Fruit fly (Drosophila melanogaster) whole organism, embryonic: ENCODE data around the gene SclB.

Source experiments
- C15 ChIP-seq: fragments of 200-800 bp; sonication (Bioruptor generic); IDR thresholded peaks from 3 replicates; pipeline ENCODE4 v1.3.6; 2022; ENCODE audit warnings: missing biosample characterization, missing genetic modification characterization
- CG10462 ChIP-seq: fragments of 200-800 bp; sonication (Bioruptor generic); optimal IDR thresholded peaks from 2 replicates; lab custom pipeline; 2016; ENCODE audit warnings: missing biosample characterization, missing genetic modification characterization
- CG10543 ChIP-seq: fragments of 200-800 bp; sonication (Bioruptor generic); optimal IDR thresholded peaks from 3 replicates; lab custom pipeline; 2017; ENCODE audit warnings: missing biosample characterization, mild to moderate bottlenecking, missing genetic modification characterization, moderate library complexity
- CG10565 ChIP-seq: fragments of 200-800 bp; sonication (Bioruptor generic); optimal IDR thresholded peaks from 3 replicates; lab custom pipeline; 2016; ENCODE audit warnings: missing biosample characterization, mild to moderate bottlenecking, missing genetic modification characterization
- CG12219 ChIP-seq: fragments of 200-800 bp; sonication (Bioruptor generic); optimal IDR thresholded peaks from 3 replicates; lab custom pipeline; 2018; ENCODE audit warnings: missing biosample characterization, mild to moderate bottlenecking, missing genetic modification characterization
- CG13624 ChIP-seq: fragments of 200-800 bp; sonication (Bioruptor generic); optimal IDR thresholded peaks from 2 replicates; lab custom pipeline; 2016; ENCODE audit warnings: missing biosample characterization, missing genetic modification characterization
- CG15479 ChIP-seq: fragments of 200-800 bp; sonication (Bioruptor generic); optimal IDR thresholded peaks from 3 replicates; lab custom pipeline; 2019; ENCODE audit warnings: missing biosample characterization, mild to moderate bottlenecking, missing genetic modification characterization, moderate library complexity
- CG1832 ChIP-seq: fragments of 200-800 bp; sonication (Bioruptor generic); optimal IDR thresholded peaks from 2 replicates; lab custom pipeline; 2017; ENCODE audit warnings: missing biosample characterization, mild to moderate bottlenecking, missing genetic modification characterization, inconsistent platforms
- CG30020 ChIP-seq: fragments of 200-800 bp; optimal IDR thresholded peaks from 2 replicates; lab custom pipeline; 2019; ENCODE audit warnings: missing biosample characterization, mild to moderate bottlenecking, missing genetic modification characterization, moderate library complexity
- CG4360 ChIP-seq: fragments of 200-800 bp; sonication (Bioruptor generic); IDR thresholded peaks from 2 replicates; pipeline ENCODE4 v1.3.6; 2022; ENCODE audit warnings: missing biosample characterization, missing genetic modification characterization
- CG4404 ChIP-seq: fragments of 200-800 bp; sonication (Bioruptor generic); IDR thresholded peaks from 2 replicates; pipeline ENCODE4 v1.3.6; 2022; ENCODE audit warnings: missing biosample characterization, missing genetic modification characterization
- CG6654 ChIP-seq: fragments of 200-800 bp; sonication (Bioruptor generic); optimal IDR thresholded peaks from 2 replicates; lab custom pipeline; 2017; ENCODE audit warnings: missing biosample characterization, mild to moderate bottlenecking, missing genetic modification characterization
- CG6854 ChIP-seq: fragments of 200-800 bp; sonication (Bioruptor generic); optimal IDR thresholded peaks from 3 replicates; lab custom pipeline; 2017; ENCODE audit warnings: missing biosample characterization, mild to moderate bottlenecking, missing genetic modification characterization
- CG7963 ChIP-seq: fragments of 200-800 bp; sonication (Bioruptor generic); IDR thresholded peaks from 3 replicates; pipeline ENCODE4 v1.3.6; 2022; ENCODE audit warnings: missing biosample characterization, missing genetic modification characterization; ENCODE audit not compliant: partially characterized antibody
- CG9932 ChIP-seq: fragments of 200-800 bp; sonication (Bioruptor generic); IDR thresholded peaks from 2 replicates; pipeline ENCODE4 v1.3.6; 2022; ENCODE audit warnings: missing biosample characterization, missing genetic modification characterization
- CHES-1-like ChIP-seq: fragments of 200-800 bp; sonication (Bioruptor generic); optimal IDR thresholded peaks from 2 replicates; lab custom pipeline; 2016; ENCODE audit warnings: missing biosample characterization, missing genetic modification characterization
- Chrac-16 ChIP-seq: fragments of 200-800 bp; sonication (Bioruptor generic); optimal IDR thresholded peaks from 3 replicates; lab custom pipeline; 2016; ENCODE audit warnings: missing biosample characterization, missing genetic modification characterization
- Fer1 ChIP-seq: fragments of 200-800 bp; sonication (Bioruptor generic); optimal IDR thresholded peaks from 2 replicates; lab custom pipeline; 2017; ENCODE audit warnings: missing biosample characterization, mild to moderate bottlenecking, missing genetic modification characterization
- Hmx ChIP-seq: fragments of 200-800 bp; sonication (Bioruptor generic); optimal IDR thresholded peaks from 2 replicates; lab custom pipeline; 2016; ENCODE audit warnings: missing biosample characterization, missing genetic modification characterization
- Hr51 ChIP-seq, 2 experiments: fragments of 200-800 bp; sonication (Bioruptor generic); optimal IDR thresholded peaks; 2 replicates in 1 of 2; 3 replicates in 1 of 2; lab custom pipeline; 2016 to 2018; ENCODE audit warnings: missing biosample characterization in 2 of 2, missing genetic modification characterization in 2 of 2, mild to moderate bottlenecking in 1 of 2, moderate library complexity in 1 of 2
- Hsf ChIP-seq: fragments of 200-800 bp; sonication (Bioruptor generic); optimal IDR thresholded peaks from 3 replicates; lab custom pipeline; 2016; ENCODE audit warnings: missing biosample characterization, missing genetic modification characterization
- NC2α ChIP-seq: fragments of 200-800 bp; sonication (Bioruptor generic); optimal IDR thresholded peaks from 2 replicates; lab custom pipeline; 2016; ENCODE audit warnings: missing biosample characterization, missing genetic modification characterization
- NK7.1 ChIP-seq: fragments of 200-800 bp; sonication (Bioruptor generic); optimal IDR thresholded peaks from 3 replicates; lab custom pipeline; 2016; ENCODE audit warnings: missing biosample characterization, missing genetic modification characterization
- Optix ChIP-seq: fragments of 200-800 bp; sonication (Bioruptor generic); IDR thresholded peaks from 3 replicates; pipeline ENCODE4 v1.3.6; 2022; ENCODE audit warnings: missing biosample characterization, missing genetic modification characterization
- Ptx1 ChIP-seq: fragments of 200-800 bp; sonication (Bioruptor generic); IDR thresholded peaks from 2 replicates; pipeline ENCODE4 v1.3.6; 2022; ENCODE audit warnings: missing biosample characterization, missing genetic modification characterization
- Ravus ChIP-seq: fragments of 200-800 bp; sonication (Bioruptor generic); IDR thresholded peaks from 2 replicates; pipeline ENCODE4 v1.3.6; 2022; ENCODE audit warnings: missing biosample characterization, missing genetic modification characterization
- Rfx ChIP-seq: fragments of 200-800 bp; sonication (Bioruptor generic); IDR thresholded peaks from 2 replicates; pipeline ENCODE4 v1.3.6; 2022; ENCODE audit warnings: missing biosample characterization, missing genetic modification characterization
- Sox102F ChIP-seq: fragments of 200-800 bp; sonication (Bioruptor generic); optimal IDR thresholded peaks from 2 replicates; lab custom pipeline; 2018; ENCODE audit warnings: missing biosample characterization, mild to moderate bottlenecking, missing genetic modification characterization, moderate library complexity
- TFAM ChIP-seq: fragments of 200-800 bp; sonication (Bioruptor generic); optimal IDR thresholded peaks from 2 replicates; lab custom pipeline; 2017; ENCODE audit warnings: missing biosample characterization, missing genetic modification characterization, inconsistent platforms
- crol ChIP-seq: fragments of 200-800 bp; sonication (Bioruptor generic); IDR thresholded peaks from 2 replicates; pipeline ENCODE4 v1.3.6; 2022; ENCODE audit warnings: missing biosample characterization, missing genetic modification characterization
- dpn ChIP-seq, 2 experiments: fragments of 200-800 bp; sonication (Bioruptor generic); optimal IDR thresholded peaks; 3 replicates each; lab custom pipeline; 2016; ENCODE audit warnings: missing biosample characterization in 2 of 2, missing genetic modification characterization in 2 of 2
- dysf ChIP-seq: fragments of 200-800 bp; sonication (Bioruptor generic); IDR thresholded peaks from 3 replicates; pipeline ENCODE4 v1.3.6; 2022; ENCODE audit warnings: missing biosample characterization, missing genetic modification characterization
- exex ChIP-seq: fragments of 200-800 bp; sonication (Bioruptor generic); optimal IDR thresholded peaks from 4 replicates; lab custom pipeline; 2018; ENCODE audit warnings: missing biosample characterization, mild to moderate bottlenecking, missing genetic modification characterization, moderate library complexity
- gem ChIP-seq: fragments of 200-800 bp; sonication (Bioruptor generic); optimal IDR thresholded peaks from 2 replicates; lab custom pipeline; 2019; ENCODE audit warnings: missing biosample characterization, mild to moderate bottlenecking, missing genetic modification characterization, moderate library complexity
- gsb ChIP-seq: fragments of 200-800 bp; sonication (Bioruptor generic); IDR thresholded peaks from 2 replicates; pipeline ENCODE4 v1.3.6; 2022; ENCODE audit warnings: missing biosample characterization, missing genetic modification characterization
- ind ChIP-seq: fragments of 200-800 bp; sonication (Bioruptor generic); optimal IDR thresholded peaks from 3 replicates; lab custom pipeline; 2016; ENCODE audit warnings: missing biosample characterization, missing genetic modification characterization
- jigr1 ChIP-seq: fragments of 200-800 bp; sonication (Bioruptor generic); IDR thresholded peaks from 3 replicates; pipeline ENCODE4 v1.3.6; 2022; ENCODE audit warnings: missing biosample characterization, missing genetic modification characterization
- lov ChIP-seq, 2 experiments: fragments of 200-800 bp in 1 of 2; fragments of >200 bp in 1 of 2; sonication (Bioruptor generic) in 1 of 2; IDR thresholded peaks in 1 of 2; optimal IDR thresholded peaks in 1 of 2; 2 replicates in 1 of 2; 3 replicates in 1 of 2; pipeline versions ENCODE4 v1.3.6 to Lab custom; 2017 to 2022; ENCODE audit warnings: missing biosample characterization in 1 of 2, missing genetic modification characterization in 1 of 2
- nerfin-1 ChIP-seq: fragments of 200-800 bp; sonication (Bioruptor generic); optimal IDR thresholded peaks from 3 replicates; lab custom pipeline; 2019; ENCODE audit warnings: missing biosample characterization, mild to moderate bottlenecking, missing genetic modification characterization, moderate library complexity
- nmo ChIP-seq: fragments of 200-800 bp; sonication (Bioruptor generic); optimal IDR thresholded peaks from 2 replicates; lab custom pipeline; 2018; ENCODE audit warnings: missing biosample characterization, mild to moderate bottlenecking, missing genetic modification characterization, moderate library complexity
- pzg ChIP-seq: fragments of 200-800 bp; sonication (Bioruptor generic); optimal IDR thresholded peaks from 3 replicates; lab custom pipeline; 2018; ENCODE audit warnings: missing biosample characterization, mild to moderate bottlenecking, missing genetic modification characterization, moderate library complexity
- sd ChIP-seq: fragments of 200-800 bp; sonication (Bioruptor generic); optimal IDR thresholded peaks from 3 replicates; lab custom pipeline; 2018; ENCODE audit warnings: missing biosample characterization, mild to moderate bottlenecking, missing genetic modification characterization, moderate library complexity
- shn ChIP-seq: fragments of 200-800 bp; sonication (Bioruptor generic); optimal IDR thresholded peaks from 3 replicates; lab custom pipeline; 2016; ENCODE audit warnings: missing biosample characterization, missing genetic modification characterization
- slp2 ChIP-seq: fragments of 200-800 bp; sonication (Bioruptor generic); optimal IDR thresholded peaks from 2 replicates; lab custom pipeline; 2016; ENCODE audit warnings: missing biosample characterization, missing genetic modification characterization
- stwl ChIP-seq: fragments of 200-800 bp; sonication (Bioruptor generic); optimal IDR thresholded peaks from 3 replicates; lab custom pipeline; 2018; ENCODE audit warnings: missing biosample characterization, mild to moderate bottlenecking, missing genetic modification characterization, moderate library complexity
- tll ChIP-seq, 2 experiments: fragments of 200-800 bp in 1 of 2; fragments of >200 bp in 1 of 2; sonication (Bioruptor generic) in 1 of 2; optimal IDR thresholded peaks; 2 replicates each; lab custom pipeline; 2017 to 2019; ENCODE audit warnings: missing biosample characterization in 2 of 2, missing genetic modification characterization in 2 of 2, mild to moderate bottlenecking in 1 of 2, moderate library complexity in 1 of 2
- wdn ChIP-seq: fragments of 200-800 bp; sonication (Bioruptor generic); IDR thresholded peaks from 2 replicates; pipeline ENCODE4 v1.3.6; 2022; ENCODE audit warnings: missing biosample characterization, missing genetic modification characterization
- wor ChIP-seq: fragments of 200-800 bp; sonication (Bioruptor generic); IDR thresholded peaks from 2 replicates; pipeline ENCODE4 v1.3.6; 2022; ENCODE audit warnings: missing biosample characterization, missing genetic modification characterization

Gene SclB

dm6 chr2L:16815989-16816749 lies 21.6 kb upstream of the SclB start, which contains the start of gene mdy (continued):
- TF ChIP-seq crol (GFP tag; lab: Robert Waterston, UW) (no peak), CG10543 (GFP tag; lab: Kevin White, UChicago) (no peak), Hr51 (GFP tag; optimal IDR thresholded peaks at IDR 0.05; lab: Kevin White, UChicago) (peak; percentile 45 to 53), CG6654 (GFP tag; lab: Kevin White, UChicago) (no peak), gem (peak; percentile 79), CG10462 (GFP tag; lab: Kevin White, UChicago) (peak; percentile 45), Ravus (GFP tag; lab: Robert Waterston, UW) (no peak), shn (GFP tag; lab: Kevin White, UChicago) (peak; percentile 17), C15 (GFP tag; lab: Robert Waterston, UW) (no peak), dpn (GFP tag; optimal IDR thresholded peaks at IDR 0.05; lab: Kevin White, UChicago) (peak; percentile 62 to 71), Chrac-16 (peak; percentile 69), slp2 (GFP tag; lab: Kevin White, UChicago) (peak; percentile 30), Rfx (peak; percentile 65), CG9932 (GFP tag; lab: Robert Waterston, UW) (peak; percentile 63), CG13624 (GFP tag; lab: Kevin White, UChicago) (no peak), Fer1 (GFP tag; lab: Kevin White, UChicago) (no peak), tll (GFP tag; optimal IDR thresholded peaks at IDR 0.05; lab: Kevin White, UChicago) (no peak), ind (peak; percentile 12), sd (no peak), CG15479 (GFP tag; lab: Kevin White, UChicago) (no peak), Hmx (GFP tag; lab: Kevin White, UChicago) (no peak), CG7963 (GFP tag; lab: Robert Waterston, UW) (0 out of 3 replicates have a peak, but pooled peaks have one; percentile 29), NK7.1 (GFP tag; lab: Kevin White, UChicago) (no peak), CG1832 (GFP tag; lab: Kevin White, UChicago) (no peak), CG12219 (no peak), nerfin-1 (tag; lab: Kevin White, UChicago) (no peak), CG4404 (GFP tag; lab: Robert Waterston, UW) (no peak), CG30020 (tag; lab: Kevin White, UChicago) (no peak), lov (optimal IDR thresholded peaks at IDR 0.05; lab: Kevin White, UChicago) (no peak), lov (GFP tag; IDR thresholded peaks at IDR 0.05; lab: Robert Waterston, UW) (0 out of 3 replicates have a peak, but pooled peaks have one; percentile 56), pzg (GFP tag; lab: Kevin White, UChicago) (peak; percentile 54), jigr1 (GFP tag; lab: Robert Waterston, UW) (no peak), nmo (GFP tag; lab: Kevin White, UChicago) (peak; percentile 57), Ptx1 (GFP tag; lab: Robert Waterston, UW) (peak; percentile 46), NC2α (peak; percentile 6), gsb (GFP tag; lab: Robert Waterston, UW) (peak; percentile 35; the same call in 1 of the 2 replicates), dysf (peak; percentile 55; the same call in 2 of the 3 replicates), CG6854 (no peak), wor (no peak; the same call in 1 of the 2 replicates), Hsf (GFP tag; lab: Kevin White, UChicago) (peak; percentile 69), exex (no peak), CG10565 (GFP tag; lab: Kevin White, UChicago) (no peak), Optix (peak; percentile 26; the same call in 1 of the 3 replicates), TFAM (GFP tag; lab: Kevin White, UChicago) (no peak), CG4360 (GFP tag; lab: Robert Waterston, UW) (peak; percentile 33), Sox102F (GFP tag; lab: Kevin White, UChicago) (peak; percentile 60), wdn (GFP tag; lab: Robert Waterston, UW) (peak; percentile 51; the same call in 1 of the 2 replicates), CHES-1-like (GFP tag; lab: Kevin White, UChicago) (peak; percentile 68), stwl (tag; lab: Kevin White, UChicago) (peak; percentile 24)
